Worm (Caenorhabditis elegans): ENCODE measurements around the gene leo-1.
A peak's percentile ranks its signal among the peaks of the same experiment; 100 is the strongest.

The leo-1 gene

DNA sequence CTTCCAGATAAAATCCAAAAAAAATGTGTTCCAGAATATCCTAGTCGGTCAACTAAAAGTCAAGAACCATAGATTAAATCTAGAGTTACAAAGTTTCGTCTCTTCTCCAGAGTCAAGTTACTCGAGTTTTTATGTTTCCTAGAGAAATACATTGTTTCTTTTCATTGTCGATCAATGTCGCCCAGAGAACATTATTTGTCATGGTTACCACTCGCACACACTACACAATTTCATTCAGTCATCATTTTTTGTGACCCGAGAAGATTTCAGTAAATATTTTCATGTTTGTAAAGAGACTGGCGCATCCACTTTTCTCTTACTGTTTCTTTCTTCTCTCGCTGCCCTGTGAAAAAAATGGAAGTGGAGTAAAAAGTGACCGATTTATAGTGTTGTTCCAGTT is 12.5 kb downstream of the leo-1 start:
- no peak for TF ChIP-seq lsy-12 (tag; optimal IDR thresholded peaks at IDR 0.05)
- TF ChIP-seq pha-4 (tag; optimal IDR thresholded peaks at IDR 0.05), result peak; percentile 57

DNA sequence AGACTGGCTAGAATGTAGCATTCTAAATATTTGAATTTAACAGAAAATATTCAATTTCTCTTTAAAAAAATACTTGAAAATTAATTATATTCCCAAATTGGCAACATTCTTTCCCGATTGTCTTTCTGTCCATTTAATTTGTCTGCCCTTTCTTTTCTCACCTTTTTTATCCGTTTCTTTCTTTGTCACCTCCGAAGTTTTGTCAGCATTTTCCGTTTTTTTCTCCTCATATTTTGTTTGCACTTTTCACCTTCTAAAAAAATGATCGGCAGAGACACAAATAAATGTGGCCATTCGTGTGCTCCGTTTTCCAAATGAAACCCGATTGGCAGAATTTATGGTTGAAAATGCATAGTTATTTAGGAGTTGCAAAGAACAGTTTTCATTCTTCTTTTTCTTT is 13.1 kb downstream of the leo-1 start:
- TF ChIP-seq skn-1 (tag; optimal IDR thresholded peaks at IDR 0.05), result peak; percentile 81
- TF ChIP-seq elt-1 (tag; optimal IDR thresholded peaks at IDR 0.05), result no peak

DNA sequence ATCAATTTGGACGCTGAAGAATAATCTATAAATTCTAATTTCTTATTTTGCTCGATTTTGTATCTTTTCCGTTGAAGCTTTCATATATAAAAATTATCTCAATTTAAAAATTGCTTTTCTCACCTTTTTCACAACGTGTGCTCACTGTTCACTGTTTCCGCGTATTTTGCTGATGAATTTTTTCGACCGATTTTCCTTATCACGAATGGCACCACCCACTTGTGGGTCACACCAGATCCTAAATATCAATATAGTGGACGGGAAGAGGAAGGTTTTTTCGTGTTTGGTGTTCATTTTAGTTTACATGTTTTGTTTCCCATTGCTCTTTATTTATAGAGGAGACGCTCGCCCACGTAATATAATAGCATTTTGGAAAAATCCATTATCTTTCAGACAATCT is 13.5 kb downstream of the leo-1 start:
- TF ChIP-seq elt-2 (tag; optimal IDR thresholded peaks at IDR 0.05) (no peak), ama-1 (optimal IDR thresholded peaks at IDR 0.05) (no peak), ceh-9 (tag; optimal IDR thresholded peaks at IDR 0.05) (no peak), nfya-1 (tag; optimal IDR thresholded peaks at IDR 0.05; ENCODE audit: insufficient read depth) (no peak), nhr-237 (tag; optimal IDR thresholded peaks at IDR 0.05) (no peak), nhr-11 (tag; optimal IDR thresholded peaks at IDR 0.05) (no peak), nhr-77 (tag; optimal IDR thresholded peaks at IDR 0.05) (no peak), skn-1 (tag; optimal IDR thresholded peaks at IDR 0.05) (no peak), nhr-43 (tag; optimal IDR thresholded peaks at IDR 0.05; ENCODE audit: poor library complexity, severe bottlenecking) (no peak), egl-5 (tag; optimal IDR thresholded peaks at IDR 0.05) (no peak), pqm-1 (tag; optimal IDR thresholded peaks at IDR 0.05) (no peak), ztf-11 (tag; optimal IDR thresholded peaks at IDR 0.05) (no peak), jun-1 (tag; optimal IDR thresholded peaks at IDR 0.05) (no peak), fkh-2 (tag; optimal IDR thresholded peaks at IDR 0.05) (no peak), ztf-4 (tag; optimal IDR thresholded peaks at IDR 0.05) (no peak), unc-62 (GFP tag; optimal IDR thresholded peaks at IDR 0.05) (no peak), egl-27 (tag; optimal IDR thresholded peaks at IDR 0.05) (no peak), daf-12 (tag; optimal IDR thresholded peaks at IDR 0.05) (no peak)

DNA sequence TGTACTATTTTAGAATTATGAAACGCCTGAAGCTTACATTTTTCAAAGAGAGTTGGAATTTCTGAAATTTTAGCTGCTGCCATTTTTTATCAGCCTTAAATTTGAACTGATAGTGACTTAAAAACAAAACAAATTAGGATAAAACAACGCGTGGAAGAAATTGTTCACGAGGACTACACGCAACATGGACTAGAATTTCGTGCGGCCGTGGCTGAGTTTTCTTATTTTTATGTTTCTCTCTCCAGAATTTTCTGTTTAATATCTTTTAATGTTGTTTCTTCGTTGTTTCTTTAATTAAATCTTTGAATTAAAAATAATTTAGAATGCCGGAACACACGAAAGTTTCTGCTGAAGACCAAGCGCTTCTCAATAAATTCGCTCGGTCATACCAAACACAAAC is 14.3 kb downstream of the leo-1 start, which contains the start of the genes B0035.3, B0035.22 and pfd-4:
Gene B0035.3, minus strand, starts transcription at position 114 of the 400 bp plus-strand sequence.
Gene B0035.22, plus strand, starts transcription at position 269 of the 400 bp plus-strand sequence.
Gene pfd-4, plus strand, starts transcription at position 323 of the 400 bp plus-strand sequence.
- TF ChIP-seq nhr-25 (tag; optimal IDR thresholded peaks at IDR 0.05), result peak; percentile 3
- peak; percentile 68 for TF ChIP-seq nhr-43 (tag; optimal IDR thresholded peaks at IDR 0.05; ENCODE audit: poor library complexity, severe bottlenecking)
- TF ChIP-seq hmg-11 (tag; optimal IDR thresholded peaks at IDR 0.05), result peak; percentile 25
- no peak for TF ChIP-seq ceh-28 (tag; optimal IDR thresholded peaks at IDR 0.05)
- no peak for TF ChIP-seq nhr-11 (tag; optimal IDR thresholded peaks at IDR 0.05)
- no peak for TF ChIP-seq nhr-237 (tag; optimal IDR thresholded peaks at IDR 0.05)
- TF ChIP-seq lin-15B (tag; optimal IDR thresholded peaks at IDR 0.05), result peak; percentile 85
- TF ChIP-seq lin-39 (tag; optimal IDR thresholded peaks at IDR 0.05), result no peak
- peak; percentile 63 for TF ChIP-seq nhr-23 (tag; optimal IDR thresholded peaks at IDR 0.05)
- peak; percentile 18 for TF ChIP-seq snpc-4 (tag; optimal IDR thresholded peaks at IDR 0.05)
- no peak for TF ChIP-seq eor-1 (tag; optimal IDR thresholded peaks at IDR 0.05)
- TF ChIP-seq nfya-1 (tag; optimal IDR thresholded peaks at IDR 0.05; ENCODE audit: insufficient read depth), result peak; percentile 62
- peak; percentile 60 for TF ChIP-seq pha-4 (tag; optimal IDR thresholded peaks at IDR 0.05)

DNA sequence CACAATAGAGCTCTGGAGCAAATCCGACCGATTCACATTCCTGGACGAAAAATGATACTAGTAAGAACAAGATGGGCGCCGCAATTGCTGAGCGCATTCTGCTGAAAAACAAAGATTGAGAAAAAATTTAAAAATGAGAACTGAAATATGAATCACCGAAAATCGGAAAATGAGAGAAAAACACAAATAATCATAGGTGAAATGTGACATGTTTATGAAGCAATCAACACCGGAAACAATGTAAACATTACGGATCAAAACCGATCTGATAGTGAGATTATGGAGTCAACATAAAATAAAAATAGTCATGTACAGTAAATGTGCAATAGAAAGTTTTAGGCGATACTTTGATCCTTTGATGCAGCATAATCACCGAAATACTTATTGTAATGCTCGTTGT is 15.3 kb downstream of the leo-1 start, which contains the start of gene dnj-2:
Gene dnj-2, minus strand, starts transcription at position 101 of the 400 bp plus-strand sequence.
- TF ChIP-seq nhr-67 (tag; optimal IDR thresholded peaks at IDR 0.05) (no peak), nhr-43 (tag; optimal IDR thresholded peaks at IDR 0.05; ENCODE audit: poor library complexity, severe bottlenecking) (no peak), unc-39 (tag; optimal IDR thresholded peaks at IDR 0.05) (no peak), pha-4 (tag; optimal IDR thresholded peaks at IDR 0.05) (no peak), aly-2 (tag; optimal IDR thresholded peaks at IDR 0.05) (no peak), elt-3 (tag; optimal IDR thresholded peaks at IDR 0.05) (no peak), hmg-11 (tag; optimal IDR thresholded peaks at IDR 0.05) (no peak), fos-1 (tag; optimal IDR thresholded peaks at IDR 0.05) (no peak), zag-1 (tag; optimal IDR thresholded peaks at IDR 0.05) (no peak), nhr-77 (tag; optimal IDR thresholded peaks at IDR 0.05) (no peak), tbx-2 (tag; optimal IDR thresholded peaks at IDR 0.05) (no peak), ztf-11 (tag; optimal IDR thresholded peaks at IDR 0.05) (no peak), ceh-9 (tag; optimal IDR thresholded peaks at IDR 0.05) (no peak), jun-1 (tag; optimal IDR thresholded peaks at IDR 0.05) (no peak), nhr-25 (tag; optimal IDR thresholded peaks at IDR 0.05) (no peak)
